Fruit fly (Drosophila melanogaster): ENCODE data around the gene Lgr4.
A peak's percentile ranks its signal among the peaks of the same experiment; 100 is the strongest.

Gene Lgr4

dm6 chrX:13226478-13226877 lies 37.5 kb upstream of the Lgr4 start (continued):
- TF ChIP-seq CG8281 (tag; optimal IDR thresholded peaks at IDR 0.05): no peak
- TF ChIP-seq CG11695 (GFP tag; IDR thresholded peaks at IDR 0.05): no peak
- no peak for TF ChIP-seq seq (GFP tag; IDR thresholded peaks at IDR 0.05)
- TF ChIP-seq CG18599 (GFP tag; optimal IDR thresholded peaks at IDR 0.05): peak; percentile 10
- no peak for TF ChIP-seq CG15011 (GFP tag; optimal IDR thresholded peaks at IDR 0.05)
- no peak for TF ChIP-seq yki (optimal IDR thresholded peaks at IDR 0.05)
- no peak for TF ChIP-seq jigr1 (GFP tag; IDR thresholded peaks at IDR 0.05)
- TF ChIP-seq ewg (GFP tag; optimal IDR thresholded peaks at IDR 0.05): no peak
- TF ChIP-seq NC2α (GFP tag; optimal IDR thresholded peaks at IDR 0.05): no peak
- TF ChIP-seq CG11247 (GFP tag; IDR thresholded peaks at IDR 0.05): no peak
- no peak for TF ChIP-seq Nf-YA (GFP tag; IDR thresholded peaks at IDR 0.05)
- no peak for TF ChIP-seq CG14965 (GFP tag; optimal IDR thresholded peaks at IDR 0.05; ENCODE audit: borderline replicate concordance)
- no peak for TF ChIP-seq bab2 (GFP tag; optimal IDR thresholded peaks at IDR 0.05)
- no peak for TF ChIP-seq Dfd (GFP tag; optimal IDR thresholded peaks at IDR 0.05)
- TF ChIP-seq ssp (GFP tag; IDR thresholded peaks at IDR 0.05): no peak
- no peak for TF ChIP-seq CG32772 (GFP tag; IDR thresholded peaks at IDR 0.05)
- TF ChIP-seq klu (GFP tag; IDR thresholded peaks at IDR 0.05): no peak
- no peak for TF ChIP-seq cwo (GFP tag; optimal IDR thresholded peaks at IDR 0.05)
- no peak for TF ChIP-seq CG12071 (GFP tag; optimal IDR thresholded peaks at IDR 0.05)
- peak; percentile 7 for TF ChIP-seq org-1 (GFP tag; optimal IDR thresholded peaks at IDR 0.05)
- no peak for TF ChIP-seq CG2875 (GFP tag; optimal IDR thresholded peaks at IDR 0.05)
- no peak for TF ChIP-seq pita (GFP tag; optimal IDR thresholded peaks at IDR 0.05)
- TF ChIP-seq Trl (optimal IDR thresholded peaks at IDR 0.05): no peak
- no peak for TF ChIP-seq Trl (GFP tag; optimal IDR thresholded peaks at IDR 0.05)
- TF ChIP-seq luna (GFP tag; optimal IDR thresholded peaks at IDR 0.05): no peak
- peak; percentile 40 for TF ChIP-seq CG17829 (tag; optimal IDR thresholded peaks at IDR 0.05)
- no peak for TF ChIP-seq MBD-R2 (GFP tag; IDR thresholded peaks at IDR 0.05)
- TF ChIP-seq CG33213 (GFP tag; optimal IDR thresholded peaks at IDR 0.05): no peak
- TF ChIP-seq Atf-2 (GFP tag; optimal IDR thresholded peaks at IDR 0.05): no peak
- TF ChIP-seq CG18011 (GFP tag; optimal IDR thresholded peaks at IDR 0.05): no peak
- no peak for TF ChIP-seq CG10147 (GFP tag; optimal IDR thresholded peaks at IDR 0.05)
- TF ChIP-seq stwl (tag; optimal IDR thresholded peaks at IDR 0.05): no peak
- no peak for TF ChIP-seq Elba2 (GFP tag; optimal IDR thresholded peaks at IDR 0.05)
- no peak for TF ChIP-seq Chrac-16 (GFP tag; optimal IDR thresholded peaks at IDR 0.05)
- no peak for TF ChIP-seq sob (GFP tag; IDR thresholded peaks at IDR 0.05)
- TF ChIP-seq cad (GFP tag; optimal IDR thresholded peaks at IDR 0.05): no peak
- no peak for TF ChIP-seq CG7357 (GFP tag; IDR thresholded peaks at IDR 0.05)
- no peak for TF ChIP-seq nerfin-2 (GFP tag; IDR thresholded peaks at IDR 0.05; ENCODE audit: partially characterized antibody)
- no peak for TF ChIP-seq Gug (GFP tag; IDR thresholded peaks at IDR 0.05)
- no peak for TF ChIP-seq sna (GFP tag; IDR thresholded peaks at IDR 0.05; ENCODE audit: partially characterized antibody)
- no peak for TF ChIP-seq CG31365 (tag; optimal IDR thresholded peaks at IDR 0.05)
- TF ChIP-seq CG14710 (tag; optimal IDR thresholded peaks at IDR 0.05): peak; percentile 42
- TF ChIP-seq YL-1 (GFP tag; optimal IDR thresholded peaks at IDR 0.05): no peak
- TF ChIP-seq hb (GFP tag; IDR thresholded peaks at IDR 0.05; ENCODE audit: partially characterized antibody): no peak
- TF ChIP-seq pum (GFP tag; optimal IDR thresholded peaks at IDR 0.05): no peak
- TF ChIP-seq kni (GFP tag; optimal IDR thresholded peaks at IDR 0.05): no peak
- TF ChIP-seq CG32532 (GFP tag; IDR thresholded peaks at IDR 0.05): no peak
- no peak for TF ChIP-seq Scr (GFP tag; IDR thresholded peaks at IDR 0.05; ENCODE audit: partially characterized antibody)
- no peak for TF ChIP-seq BtbVII (GFP tag; optimal IDR thresholded peaks at IDR 0.05)
- peak in 1 of 2 experiments; percentile 2 for TF ChIP-seq Eip74EF (GFP tag; optimal IDR thresholded peaks at IDR 0.05)
- no peak for TF ChIP-seq dpn (GFP tag; optimal IDR thresholded peaks at IDR 0.05)
- TF ChIP-seq Dad (GFP tag; optimal IDR thresholded peaks at IDR 0.05): no peak
- no peak for TF ChIP-seq CG10654 (GFP tag; optimal IDR thresholded peaks at IDR 0.05)

Measured in whole organism, embryonic.